Fruit fly (Drosophila melanogaster) whole organism, prepupa: Measurements from ENCODE around the gene CG13676.

Experiments
- Blimp-1 ChIP-seq: fragments of 200-800 bp; sonication (Bioruptor generic); optimal IDR thresholded peaks from 3 replicates; lab custom pipeline; 2017; ENCODE audit warnings: missing biosample characterization, missing genetic modification characterization, mild to moderate bottlenecking, moderate library complexity, missing genetic modification reagents
- CG10669 ChIP-seq: fragments of 200-800 bp; sonication (Bioruptor generic); optimal IDR thresholded peaks from 3 replicates; lab custom pipeline; 2018; ENCODE audit warnings: missing biosample characterization, mild to moderate bottlenecking, missing genetic modification characterization, moderate library complexity
- CG11762 ChIP-seq: fragments of 200-800 bp; sonication (Bioruptor generic); optimal IDR thresholded peaks from 3 replicates; lab custom pipeline; 2016; ENCODE audit warnings: missing biosample characterization, missing genetic modification characterization; ENCODE audit not compliant: insufficient read depth
- CG15336 ChIP-seq: fragments of 200-800 bp; sonication (Bioruptor generic); IDR thresholded peaks from 2 replicates; pipeline ENCODE4 v1.3.6; 2022; ENCODE audit warnings: missing biosample characterization, missing genetic modification characterization
- CG1621 ChIP-seq: fragments of 200-800 bp; sonication (Bioruptor generic); optimal IDR thresholded peaks from 3 replicates; lab custom pipeline; 2018; ENCODE audit warnings: missing biosample characterization, mild to moderate bottlenecking, missing genetic modification characterization
- CG3032 ChIP-seq: fragments of 200-800 bp; optimal IDR thresholded peaks from 2 replicates; lab custom pipeline; 2019; ENCODE audit warnings: missing biosample characterization, mild to moderate bottlenecking, missing genetic modification characterization, moderate library complexity
- CG32006 ChIP-seq: fragments of 200-800 bp; sonication (Bioruptor generic); optimal IDR thresholded peaks from 3 replicates; lab custom pipeline; 2017; ENCODE audit warnings: missing biosample characterization, mild to moderate bottlenecking, missing genetic modification characterization
- CG34406 ChIP-seq: fragments of 200-800 bp; sonication (Bioruptor generic); optimal IDR thresholded peaks from 3 replicates; lab custom pipeline; 2016; ENCODE audit warnings: missing biosample characterization, missing genetic modification characterization
- CG3919 ChIP-seq: fragments of 200-800 bp; sonication (Bioruptor generic); optimal IDR thresholded peaks from 3 replicates; lab custom pipeline; 2016; ENCODE audit warnings: missing biosample characterization, missing genetic modification characterization
- CG4318 ChIP-seq: fragments of 200-800 bp; sonication (Bioruptor generic); optimal IDR thresholded peaks from 3 replicates; lab custom pipeline; 2017; ENCODE audit warnings: missing biosample characterization, mild to moderate bottlenecking, missing genetic modification characterization
- CG6163 ChIP-seq: fragments of 200-800 bp; sonication (Bioruptor generic); IDR thresholded peaks from 3 replicates; pipeline ENCODE4 v1.3.6; 2022; ENCODE audit warnings: missing biosample characterization, missing genetic modification characterization
- CG6276 ChIP-seq: fragments of 200-800 bp; sonication (Bioruptor generic); optimal IDR thresholded peaks from 2 replicates; lab custom pipeline; 2017; ENCODE audit warnings: missing biosample characterization, mild to moderate bottlenecking, missing genetic modification characterization
- CG6792 ChIP-seq: fragments of 200-800 bp; sonication (Bioruptor generic); optimal IDR thresholded peaks from 3 replicates; lab custom pipeline; 2016; ENCODE audit warnings: missing biosample characterization, missing genetic modification characterization
- CG8319 ChIP-seq: fragments of 200-800 bp; sonication (Bioruptor generic); optimal IDR thresholded peaks from 3 replicates; lab custom pipeline; 2016; ENCODE audit warnings: missing biosample characterization, missing genetic modification characterization
- CG8632 ChIP-seq: fragments of 200-800 bp; sonication (Bioruptor generic); optimal IDR thresholded peaks from 3 replicates; lab custom pipeline; 2016; ENCODE audit warnings: missing biosample characterization, missing genetic modification characterization
- Eip75B ChIP-seq: fragments of 200-800 bp; sonication (Bioruptor generic); optimal IDR thresholded peaks from 3 replicates; lab custom pipeline; 2016; ENCODE audit warnings: missing biosample characterization, missing genetic modification characterization
- Eip78C ChIP-seq: fragments of 200-800 bp; sonication (Bioruptor generic); peaks from one replicate; lab custom pipeline; 2016; ENCODE audit warnings: missing biosample characterization, missing genetic modification characterization
- Eip93F ChIP-seq: fragments of 200-800 bp; sonication (Bioruptor generic); optimal IDR thresholded peaks from 2 replicates; lab custom pipeline; 2016; ENCODE audit warnings: missing biosample characterization, mild to moderate bottlenecking, missing genetic modification characterization
- Ets21C ChIP-seq: fragments of 200-800 bp; sonication (Bioruptor generic); optimal IDR thresholded peaks from 3 replicates; lab custom pipeline; 2016; ENCODE audit warnings: missing biosample characterization, missing genetic modification characterization
- Ets96B ChIP-seq: fragments of 200-800 bp; optimal IDR thresholded peaks from 2 replicates; lab custom pipeline; 2019; ENCODE audit warnings: missing biosample characterization, mild to moderate bottlenecking, missing genetic modification characterization, moderate library complexity
- Gug ChIP-seq: fragments of 200-800 bp; sonication (Bioruptor generic); IDR thresholded peaks from 2 replicates; pipeline ENCODE4 v1.3.6; 2022; ENCODE audit warnings: missing biosample characterization, missing genetic modification characterization
- Hr38 ChIP-seq: sonication (Bioruptor generic); optimal IDR thresholded peaks from 2 replicates; lab custom pipeline; 2016; ENCODE audit warnings: missing biosample characterization, missing genetic modification characterization
- Hr39 ChIP-seq: fragments of 200-800 bp; sonication (Bioruptor generic); optimal IDR thresholded peaks from 2 replicates; lab custom pipeline; 2016; ENCODE audit warnings: missing biosample characterization, missing genetic modification characterization
- Hr4 ChIP-seq: fragments of 200-800 bp; sonication (Bioruptor generic); optimal IDR thresholded peaks from 3 replicates; lab custom pipeline; 2016; ENCODE audit warnings: missing biosample characterization, missing genetic modification characterization
- Lpt ChIP-seq: fragments of 200-800 bp; sonication (Bioruptor generic); optimal IDR thresholded peaks from 3 replicates; lab custom pipeline; 2016; ENCODE audit warnings: missing biosample characterization, missing genetic modification characterization
- Met ChIP-seq: fragments of 200-800 bp; sonication (Bioruptor generic); optimal IDR thresholded peaks from 3 replicates; lab custom pipeline; 2016; ENCODE audit warnings: missing biosample characterization, missing genetic modification characterization
- OdsH ChIP-seq: fragments of 200-800 bp; sonication (Bioruptor generic); optimal IDR thresholded peaks from 3 replicates; lab custom pipeline; 2016; ENCODE audit warnings: missing biosample characterization, missing genetic modification characterization
- Smox ChIP-seq: fragments of 200-800 bp; sonication (Bioruptor generic); optimal IDR thresholded peaks from 3 replicates; lab custom pipeline; 2016; ENCODE audit warnings: missing biosample characterization, missing genetic modification characterization
- Sox102F ChIP-seq: fragments of 200-800 bp; sonication (Bioruptor generic); optimal IDR thresholded peaks from 2 replicates; lab custom pipeline; 2016; ENCODE audit warnings: missing biosample characterization, mild to moderate bottlenecking, missing genetic modification characterization
- Sox14 ChIP-seq: fragments of 200-800 bp; sonication (Bioruptor generic); optimal IDR thresholded peaks from 3 replicates; lab custom pipeline; 2016; ENCODE audit warnings: missing biosample characterization, missing genetic modification characterization
- Sox15 ChIP-seq: fragments of 200-800 bp; sonication (Bioruptor generic); optimal IDR thresholded peaks from 3 replicates; lab custom pipeline; 2016; ENCODE audit warnings: missing biosample characterization, missing genetic modification characterization
- acj6 ChIP-seq: fragments of 200-800 bp; sonication (Bioruptor generic); optimal IDR thresholded peaks from 3 replicates; lab custom pipeline; 2016; ENCODE audit warnings: missing biosample characterization, missing genetic modification characterization
- cyc ChIP-seq: fragments of 200-800 bp; sonication (Bioruptor generic); optimal IDR thresholded peaks from 3 replicates; lab custom pipeline; 2016; ENCODE audit warnings: missing biosample characterization, missing genetic modification characterization
- dac ChIP-seq: fragments of 200-800 bp; sonication (Bioruptor generic); optimal IDR thresholded peaks from 2 replicates; lab custom pipeline; 2017; ENCODE audit warnings: missing biosample characterization, mild to moderate bottlenecking, missing genetic modification characterization
- dsx ChIP-seq: fragments of 200-800 bp; optimal IDR thresholded peaks from 3 replicates; lab custom pipeline; 2019; ENCODE audit warnings: missing biosample characterization, mild to moderate bottlenecking, missing genetic modification characterization, moderate library complexity; ENCODE audit not compliant: poor library complexity, severe bottlenecking
- eg ChIP-seq: fragments of 200-800 bp; sonication (Bioruptor generic); IDR thresholded peaks from 3 replicates; pipeline ENCODE4 v1.3.6; 2022; ENCODE audit warnings: missing biosample characterization, missing genetic modification characterization
- esn ChIP-seq: fragments of 200-800 bp; sonication (Bioruptor generic); optimal IDR thresholded peaks from 2 replicates; lab custom pipeline; 2016; ENCODE audit warnings: missing biosample characterization, mild to moderate bottlenecking, missing genetic modification characterization, moderate library complexity
- fd85E ChIP-seq: fragments of 200-800 bp; sonication (Bioruptor generic); optimal IDR thresholded peaks from 3 replicates; lab custom pipeline; 2016; ENCODE audit warnings: missing biosample characterization, missing genetic modification characterization
- fkh ChIP-seq: fragments of 200-800 bp; sonication (Bioruptor generic); optimal IDR thresholded peaks from 3 replicates; lab custom pipeline; 2017; ENCODE audit warnings: missing biosample characterization, mild to moderate bottlenecking, missing genetic modification characterization, moderate library complexity
- lz ChIP-seq: fragments of 200-800 bp; sonication (Bioruptor generic); optimal IDR thresholded peaks from 3 replicates; lab custom pipeline; 2016; ENCODE audit warnings: missing biosample characterization, missing genetic modification characterization
- net ChIP-seq: fragments of 200-800 bp; sonication (Bioruptor generic); optimal IDR thresholded peaks from 3 replicates; lab custom pipeline; 2016; ENCODE audit warnings: missing biosample characterization, missing genetic modification characterization
- pdm3 ChIP-seq: fragments of 200-800 bp; sonication (Bioruptor generic); optimal IDR thresholded peaks from 3 replicates; lab custom pipeline; 2016; ENCODE audit warnings: missing biosample characterization, missing genetic modification characterization
- salr ChIP-seq, 2 experiments: fragments of 200-800 bp; sonication (Bioruptor generic); optimal IDR thresholded peaks; 3 replicates each; lab custom pipeline; 2016 to 2018; ENCODE audit warnings: missing biosample characterization in 2 of 2, missing genetic modification characterization in 2 of 2, mild to moderate bottlenecking in 1 of 2
- spab ChIP-seq: fragments of 200-800 bp; sonication (Bioruptor generic); optimal IDR thresholded peaks from 2 replicates; lab custom pipeline; 2017; ENCODE audit warnings: missing biosample characterization, mild to moderate bottlenecking, missing genetic modification characterization, missing genetic modification reagents
- ss ChIP-seq, 2 experiments: fragments of 200-800 bp; sonication (Bioruptor generic); optimal IDR thresholded peaks; 2 replicates in 1 of 2; 3 replicates in 1 of 2; lab custom pipeline; 2017 to 2018; ENCODE audit warnings: mild to moderate bottlenecking in 2 of 2, missing biosample characterization in 2 of 2, missing genetic modification characterization in 2 of 2, moderate library complexity in 1 of 2
- svp ChIP-seq: fragments of 200-800 bp; sonication (Bioruptor generic); peaks from one replicate; lab custom pipeline; 2016; ENCODE audit warnings: missing biosample characterization, missing genetic modification characterization
- topi ChIP-seq: fragments of 200-800 bp; sonication (Bioruptor generic); optimal IDR thresholded peaks from 3 replicates; lab custom pipeline; 2016; ENCODE audit warnings: missing biosample characterization, missing genetic modification characterization
- vri ChIP-seq: fragments of 200-800 bp; sonication (Bioruptor generic); optimal IDR thresholded peaks from 3 replicates; lab custom pipeline; 2016; ENCODE audit warnings: missing biosample characterization, mild to moderate bottlenecking, missing genetic modification characterization

Gene CG13676

DNA sequence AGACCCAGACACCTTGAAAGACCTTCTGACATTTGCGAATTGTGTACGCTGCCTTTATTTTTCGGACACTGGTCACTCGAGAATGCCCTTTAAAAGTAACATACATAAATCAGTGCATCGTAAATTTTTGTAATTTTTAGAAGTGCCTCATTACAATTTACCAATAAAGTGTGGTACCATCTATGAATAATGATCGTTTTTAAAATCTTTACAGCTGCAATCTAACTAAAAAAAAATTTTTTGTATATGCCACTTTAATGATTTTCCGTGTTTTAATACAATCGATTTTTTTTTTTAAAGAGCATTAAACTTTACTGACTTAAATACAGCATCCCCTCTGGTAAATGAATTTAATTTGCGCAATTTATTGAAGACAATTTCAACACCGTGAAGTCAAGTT lies 5.5 kb upstream of the CG13676 start (continued):
- TF ChIP-seq Eip93F (GFP tag; lab: Kevin White, UChicago) (no peak), Sox15 (GFP tag; lab: Kevin White, UChicago) (peak; percentile 32), cyc (GFP tag; lab: Kevin White, UChicago) (peak; percentile 43), fd85E (GFP tag; lab: Kevin White, UChicago) (no peak), lz (GFP tag; lab: Kevin White, UChicago) (peak; percentile 59), fkh (GFP tag; lab: Kevin White, UChicago) (no peak), CG6163 (GFP tag; lab: Robert Waterston, UW) (peak; percentile 48; the same call in 1 of the 3 replicates), CG15336 (GFP tag; lab: Robert Waterston, UW) (no peak), Met (GFP tag; lab: Kevin White, UChicago) (peak; percentile 66), ss (GFP tag; optimal IDR thresholded peaks at IDR 0.05; lab: Kevin White, UChicago) (peak in 1 of 2 experiments; percentile 50), salr (GFP tag; optimal IDR thresholded peaks at IDR 0.05; lab: Kevin White, UChicago) (no peak), net (GFP tag; lab: Kevin White, UChicago) (no peak), spab (no peak), Hr39 (peak; percentile 55), vri (peak; percentile 24), Sox102F (GFP tag; lab: Kevin White, UChicago) (peak; percentile 45), Sox14 (GFP tag; lab: Kevin White, UChicago) (peak; percentile 64), Gug (GFP tag; lab: Robert Waterston, UW) (no peak), dac (GFP tag; lab: Kevin White, UChicago) (no peak), CG8632 (GFP tag; lab: Kevin White, UChicago) (peak; percentile 62), CG4318 (GFP tag; lab: Kevin White, UChicago) (no peak), Ets96B (tag; lab: Kevin White, UChicago) (peak; percentile 30), dsx (GFP tag; lab: Kevin White, UChicago) (peak; percentile 18), CG34406 (peak; percentile 67), OdsH (peak; percentile 63), Eip75B (GFP tag; lab: Kevin White, UChicago) (peak; percentile 51), Blimp-1 (GFP tag; lab: Kevin White, UChicago) (peak; percentile 4), Lpt (GFP tag; lab: Kevin White, UChicago) (no peak), CG6792 (GFP tag; lab: Kevin White, UChicago) (peak; percentile 65), Ets21C (GFP tag; lab: Kevin White, UChicago) (peak; percentile 42)
- TF ChIP-seq, all 60 proteins: peak for 38

- peak; percentile 34 for TF ChIP-seq CG3032 (tag; lab: Kevin White, UChicago)
- peak; percentile 28 for TF ChIP-seq acj6 (GFP tag; lab: Kevin White, UChicago)
- peak; percentile 23 for TF ChIP-seq lz (GFP tag; lab: Kevin White, UChicago)
- no peak for TF ChIP-seq Ets21C (GFP tag; lab: Kevin White, UChicago)
- no peak for TF ChIP-seq CG8319 (GFP tag; lab: Kevin White, UChicago)
- no peak for TF ChIP-seq Sox15 (GFP tag; lab: Kevin White, UChicago)
- peak; percentile 12 for TF ChIP-seq Smox
- TF ChIP-seq CG34406, result peak; percentile 45
- no peak for TF ChIP-seq CG6792 (GFP tag; lab: Kevin White, UChicago)
- peak; percentile 29 for TF ChIP-seq CG8632 (GFP tag; lab: Kevin White, UChicago)
- peak; percentile 22 for TF ChIP-seq CG32006
- peak; percentile 68 for TF ChIP-seq CG6163 (GFP tag; lab: Robert Waterston, UW)
- peak; percentile 75 for TF ChIP-seq svp
- TF ChIP-seq ss (GFP tag; optimal IDR thresholded peaks at IDR 0.05; lab: Kevin White, UChicago), result peak in 1 of 2 experiments; percentile 22
- peak; percentile 22 for TF ChIP-seq topi (GFP tag; lab: Kevin White, UChicago)
- peak; percentile 78 for TF ChIP-seq Eip78C (GFP tag; lab: Kevin White, UChicago)
- TF ChIP-seq Hr38 (GFP tag; lab: Kevin White, UChicago), result no peak
- TF ChIP-seq Ets96B (tag; lab: Kevin White, UChicago), result peak; percentile 1
- TF ChIP-seq fd85E (GFP tag; lab: Kevin White, UChicago), result no peak
- TF ChIP-seq CG11762 (GFP tag; lab: Kevin White, UChicago), result no peak
- peak; percentile 11 for TF ChIP-seq cyc (GFP tag; lab: Kevin White, UChicago)
- peak; percentile 31 for TF ChIP-seq pdm3 (GFP tag; lab: Kevin White, UChicago)
- TF ChIP-seq CG1621, result no peak
- TF ChIP-seq CG6276 (GFP tag; lab: Kevin White, UChicago), result peak; percentile 36
- TF ChIP-seq CG3919, result peak; percentile 42
- peak; percentile 41; the same call in 1 of the 2 replicates for TF ChIP-seq CG15336 (GFP tag; lab: Robert Waterston, UW)
- TF ChIP-seq eg (GFP tag; lab: Robert Waterston, UW), result peak; percentile 44; the same call in 1 of the 3 replicates
- peak; percentile 15 for TF ChIP-seq Hr4 (GFP tag; lab: Kevin White, UChicago)
- peak; percentile 16 for TF ChIP-seq CG10669 (GFP tag; lab: Kevin White, UChicago)
- no peak for TF ChIP-seq Eip93F (GFP tag; lab: Kevin White, UChicago)
- TF ChIP-seq esn (GFP tag; lab: Kevin White, UChicago), result peak; percentile 21
- peak; percentile 29 for TF ChIP-seq Met (GFP tag; lab: Kevin White, UChicago)
- TF ChIP-seq OdsH, result peak; percentile 17
These were observed 4.6 kb upstream of the CG13676 start for dm6 chr3L:8156199-8156598.
